Fruit fly (Drosophila melanogaster): ENCODE measurements around the gene stx.

stx gene

dm6 chrX:10744773-10745589 is at the start of gene stx:
Gene stx, minus strand, starts transcription at chrX:10744943.
- no peak for TF ChIP-seq sage (GFP tag; optimal IDR thresholded peaks at IDR 0.05)
- no peak for TF ChIP-seq CrebA (GFP tag; optimal IDR thresholded peaks at IDR 0.05; ENCODE audit: borderline replicate concordance)
- no peak for TF ChIP-seq dmrt93B (GFP tag; optimal IDR thresholded peaks at IDR 0.05)
- no peak for TF ChIP-seq sv (GFP tag; optimal IDR thresholded peaks at IDR 0.05)
- TF ChIP-seq pan (optimal IDR thresholded peaks at IDR 0.05) = no peak
- TF ChIP-seq HLH106 (tag; optimal IDR thresholded peaks at IDR 0.05) = peak; percentile 7
- TF ChIP-seq dsf (GFP tag; optimal IDR thresholded peaks at IDR 0.05; ENCODE audit: borderline replicate concordance) = peak; percentile 34
- TF ChIP-seq Jra (GFP tag; optimal IDR thresholded peaks at IDR 0.05) = peak; percentile 16
- peak; percentile 35 for TF ChIP-seq Sp1 (GFP tag; optimal IDR thresholded peaks at IDR 0.05)
- peak; percentile 17 for TF ChIP-seq rgr (GFP tag; optimal IDR thresholded peaks at IDR 0.05)
- TF ChIP-seq jim (GFP tag; optimal IDR thresholded peaks at IDR 0.05) = peak; percentile 37
- no peak for TF ChIP-seq Vsx2 (GFP tag; optimal IDR thresholded peaks at IDR 0.05; ENCODE audit: partially characterized antibody)
- no peak for TF ChIP-seq Hr78 (GFP tag; optimal IDR thresholded peaks at IDR 0.05)
- no peak for TF ChIP-seq lola (GFP tag; optimal IDR thresholded peaks at IDR 0.05)
- peak; percentile 6 for TF ChIP-seq h (GFP tag; optimal IDR thresholded peaks at IDR 0.05)
- peak; percentile 25 for TF ChIP-seq fru (GFP tag; optimal IDR thresholded peaks at IDR 0.05)
- TF ChIP-seq br (GFP tag; optimal IDR thresholded peaks at IDR 0.05) = no peak
- peak; percentile 71 for TF ChIP-seq woc (GFP tag; optimal IDR thresholded peaks at IDR 0.05)
- TF ChIP-seq Rel (GFP tag; optimal IDR thresholded peaks at IDR 0.05) = no peak
- TF ChIP-seq Rel (tag; optimal IDR thresholded peaks at IDR 0.05) = peak; percentile 91
- TF ChIP-seq Dfd (GFP tag; optimal IDR thresholded peaks at IDR 0.05) = no peak
- TF ChIP-seq Abd-B (GFP tag; optimal IDR thresholded peaks at IDR 0.05) = no peak
- TF ChIP-seq brk (GFP tag; optimal IDR thresholded peaks at IDR 0.05) = no peak
- no peak for TF ChIP-seq OdsH (GFP tag; optimal IDR thresholded peaks at IDR 0.05)
- TF ChIP-seq ey (GFP tag; optimal IDR thresholded peaks at IDR 0.05) = no peak
- TF ChIP-seq Hnf4 (GFP tag; optimal IDR thresholded peaks at IDR 0.05) = peak; percentile 41
- TF ChIP-seq dl (GFP tag; optimal IDR thresholded peaks at IDR 0.05; ENCODE audit: insufficient read depth in 1 of 2, partially characterized antibody in 2 of 2) = peak in 1 of 2 experiments; percentile 24
- peak; percentile 66 for TF ChIP-seq Myc (optimal IDR thresholded peaks at IDR 0.05)
- no peak for TF ChIP-seq CG9705 (GFP tag; optimal IDR thresholded peaks at IDR 0.05)
- peak in 1 of 2 experiments; percentile 8 for TF ChIP-seq foxo (GFP tag; optimal IDR thresholded peaks at IDR 0.05)
- peak; percentile 67 for TF ChIP-seq Dif (GFP tag; optimal IDR thresholded peaks at IDR 0.05; ENCODE audit: partially characterized antibody)
- peak; percentile 85 for TF ChIP-seq Hr83 (GFP tag; optimal IDR thresholded peaks at IDR 0.05; ENCODE audit: poor library complexity, severe bottlenecking)

- TF ChIP-seq CrebA (GFP tag; optimal IDR thresholded peaks at IDR 0.05; ENCODE audit: borderline replicate concordance) (no peak), pan (optimal IDR thresholded peaks at IDR 0.05) (no peak), fru (GFP tag; optimal IDR thresholded peaks at IDR 0.05) (no peak), Hr83 (GFP tag; optimal IDR thresholded peaks at IDR 0.05; ENCODE audit: poor library complexity, severe bottlenecking) (no peak), brk (GFP tag; optimal IDR thresholded peaks at IDR 0.05) (no peak), Abd-B (GFP tag; optimal IDR thresholded peaks at IDR 0.05) (no peak), N (GFP tag; optimal IDR thresholded peaks at IDR 0.05) (no peak)
Measured at dm6 chrX:10789279-10789678, 44.5 kb upstream of the stx start.

dm6 chrX:10787352-10787751 is 42.6 kb upstream of the stx start:
- TF ChIP-seq woc (GFP tag; optimal IDR thresholded peaks at IDR 0.05) (no peak), jim (GFP tag; optimal IDR thresholded peaks at IDR 0.05) (no peak), GATAd (GFP tag; optimal IDR thresholded peaks at IDR 0.05) (no peak), foxo (GFP tag; optimal IDR thresholded peaks at IDR 0.05) (no peak), N (GFP tag; optimal IDR thresholded peaks at IDR 0.05) (no peak), ey (GFP tag; optimal IDR thresholded peaks at IDR 0.05) (no peak), CG32264 (GFP tag; optimal IDR thresholded peaks at IDR 0.05) (no peak), HLH106 (tag; optimal IDR thresholded peaks at IDR 0.05) (no peak), Hr78 (GFP tag; optimal IDR thresholded peaks at IDR 0.05) (no peak), Mio (GFP tag; optimal IDR thresholded peaks at IDR 0.05) (no peak), Dfd (GFP tag; optimal IDR thresholded peaks at IDR 0.05) (no peak), CrebA (GFP tag; optimal IDR thresholded peaks at IDR 0.05; ENCODE audit: borderline replicate concordance) (no peak), lola (GFP tag; optimal IDR thresholded peaks at IDR 0.05) (no peak), CG9705 (GFP tag; optimal IDR thresholded peaks at IDR 0.05) (no peak)

All from whole organism, wandering third instar larva.